Fruit fly (Drosophila melanogaster) whole organism, prepupa: ENCODE results near the gene Bx42.
A peak's percentile ranks its signal among the peaks of the same experiment; 100 is the strongest.

Experiments
- Blimp-1 ChIP-seq: fragments of 200-800 bp; sonication (Bioruptor generic); optimal IDR thresholded peaks from 3 replicates; lab custom pipeline; 2017; ENCODE audit warnings: missing biosample characterization, missing genetic modification characterization, mild to moderate bottlenecking, moderate library complexity, missing genetic modification reagents
- CG11762 ChIP-seq: fragments of 200-800 bp; sonication (Bioruptor generic); optimal IDR thresholded peaks from 3 replicates; lab custom pipeline; 2016; ENCODE audit warnings: missing biosample characterization, missing genetic modification characterization; ENCODE audit not compliant: insufficient read depth
- CG11902 ChIP-seq: fragments of 200-800 bp; sonication (Bioruptor generic); optimal IDR thresholded peaks from 3 replicates; lab custom pipeline; 2016; ENCODE audit warnings: missing biosample characterization, missing genetic modification characterization
- CG1621 ChIP-seq: fragments of 200-800 bp; sonication (Bioruptor generic); optimal IDR thresholded peaks from 3 replicates; lab custom pipeline; 2018; ENCODE audit warnings: missing biosample characterization, mild to moderate bottlenecking, missing genetic modification characterization
- CG16779 ChIP-seq: fragments of 200-800 bp; sonication (Bioruptor generic); optimal IDR thresholded peaks from 3 replicates; lab custom pipeline; 2017; ENCODE audit warnings: missing biosample characterization, mild to moderate bottlenecking, missing genetic modification characterization
- CG3032 ChIP-seq: fragments of 200-800 bp; optimal IDR thresholded peaks from 2 replicates; lab custom pipeline; 2019; ENCODE audit warnings: missing biosample characterization, mild to moderate bottlenecking, missing genetic modification characterization, moderate library complexity
- CG31627 ChIP-seq: fragments of 200-800 bp; sonication (Bioruptor generic); optimal IDR thresholded peaks from 3 replicates; lab custom pipeline; 2016; ENCODE audit warnings: missing biosample characterization, missing genetic modification characterization
- CG32006 ChIP-seq: fragments of 200-800 bp; sonication (Bioruptor generic); optimal IDR thresholded peaks from 3 replicates; lab custom pipeline; 2017; ENCODE audit warnings: missing biosample characterization, mild to moderate bottlenecking, missing genetic modification characterization
- CG34406 ChIP-seq: fragments of 200-800 bp; sonication (Bioruptor generic); optimal IDR thresholded peaks from 3 replicates; lab custom pipeline; 2016; ENCODE audit warnings: missing biosample characterization, missing genetic modification characterization
- CG3919 ChIP-seq: fragments of 200-800 bp; sonication (Bioruptor generic); optimal IDR thresholded peaks from 3 replicates; lab custom pipeline; 2016; ENCODE audit warnings: missing biosample characterization, missing genetic modification characterization
- CG4318 ChIP-seq: fragments of 200-800 bp; sonication (Bioruptor generic); optimal IDR thresholded peaks from 3 replicates; lab custom pipeline; 2017; ENCODE audit warnings: missing biosample characterization, mild to moderate bottlenecking, missing genetic modification characterization
- CG6163 ChIP-seq: fragments of 200-800 bp; sonication (Bioruptor generic); IDR thresholded peaks from 3 replicates; pipeline ENCODE4 v1.3.6; 2022; ENCODE audit warnings: missing biosample characterization, missing genetic modification characterization
- CG6276 ChIP-seq: fragments of 200-800 bp; sonication (Bioruptor generic); optimal IDR thresholded peaks from 2 replicates; lab custom pipeline; 2017; ENCODE audit warnings: missing biosample characterization, mild to moderate bottlenecking, missing genetic modification characterization
- CG6792 ChIP-seq: fragments of 200-800 bp; sonication (Bioruptor generic); optimal IDR thresholded peaks from 3 replicates; lab custom pipeline; 2016; ENCODE audit warnings: missing biosample characterization, missing genetic modification characterization
- CG6808 ChIP-seq: fragments of 200-800 bp; sonication (Bioruptor generic); optimal IDR thresholded peaks from 3 replicates; lab custom pipeline; 2017; ENCODE audit warnings: missing biosample characterization, missing genetic modification characterization, mild to moderate bottlenecking, moderate library complexity, missing genetic modification reagents
- CG6854 ChIP-seq: fragments of 200-800 bp; sonication (Bioruptor generic); optimal IDR thresholded peaks from 2 replicates; lab custom pipeline; 2017; ENCODE audit warnings: missing biosample characterization, mild to moderate bottlenecking, missing genetic modification characterization
- CG7368 ChIP-seq: fragments of 200-800 bp; sonication (Bioruptor generic); optimal IDR thresholded peaks from 3 replicates; lab custom pipeline; 2016; ENCODE audit warnings: missing biosample characterization, missing genetic modification characterization
- CG8119 ChIP-seq: fragments of 200-800 bp; sonication (Bioruptor generic); IDR thresholded peaks from 3 replicates; pipeline ENCODE4 v1.3.6; 2022; ENCODE audit warnings: missing biosample characterization, missing genetic modification characterization
- CG8632 ChIP-seq: fragments of 200-800 bp; sonication (Bioruptor generic); optimal IDR thresholded peaks from 3 replicates; lab custom pipeline; 2016; ENCODE audit warnings: missing biosample characterization, missing genetic modification characterization
- CG9139 ChIP-seq: fragments of 200-800 bp; sonication (Bioruptor generic); optimal IDR thresholded peaks from 3 replicates; lab custom pipeline; 2017; ENCODE audit warnings: missing biosample characterization, mild to moderate bottlenecking, missing genetic modification characterization
- Eip75B ChIP-seq: fragments of 200-800 bp; sonication (Bioruptor generic); optimal IDR thresholded peaks from 3 replicates; lab custom pipeline; 2016; ENCODE audit warnings: missing biosample characterization, missing genetic modification characterization
- Eip78C ChIP-seq: fragments of 200-800 bp; sonication (Bioruptor generic); peaks from one replicate; lab custom pipeline; 2016; ENCODE audit warnings: missing biosample characterization, missing genetic modification characterization
- Ets21C ChIP-seq: fragments of 200-800 bp; sonication (Bioruptor generic); optimal IDR thresholded peaks from 3 replicates; lab custom pipeline; 2016; ENCODE audit warnings: missing biosample characterization, missing genetic modification characterization
- Ets96B ChIP-seq: fragments of 200-800 bp; optimal IDR thresholded peaks from 2 replicates; lab custom pipeline; 2019; ENCODE audit warnings: missing biosample characterization, mild to moderate bottlenecking, missing genetic modification characterization, moderate library complexity
- Hr38 ChIP-seq: sonication (Bioruptor generic); optimal IDR thresholded peaks from 2 replicates; lab custom pipeline; 2016; ENCODE audit warnings: missing biosample characterization, missing genetic modification characterization
- Hr39 ChIP-seq: fragments of 200-800 bp; sonication (Bioruptor generic); optimal IDR thresholded peaks from 2 replicates; lab custom pipeline; 2016; ENCODE audit warnings: missing biosample characterization, missing genetic modification characterization
- Hr4 ChIP-seq: fragments of 200-800 bp; sonication (Bioruptor generic); optimal IDR thresholded peaks from 3 replicates; lab custom pipeline; 2016; ENCODE audit warnings: missing biosample characterization, missing genetic modification characterization
- Lpt ChIP-seq: fragments of 200-800 bp; sonication (Bioruptor generic); optimal IDR thresholded peaks from 3 replicates; lab custom pipeline; 2016; ENCODE audit warnings: missing biosample characterization, missing genetic modification characterization
- Met ChIP-seq: fragments of 200-800 bp; sonication (Bioruptor generic); optimal IDR thresholded peaks from 3 replicates; lab custom pipeline; 2016; ENCODE audit warnings: missing biosample characterization, missing genetic modification characterization
- Sox102F ChIP-seq: fragments of 200-800 bp; sonication (Bioruptor generic); optimal IDR thresholded peaks from 2 replicates; lab custom pipeline; 2016; ENCODE audit warnings: missing biosample characterization, mild to moderate bottlenecking, missing genetic modification characterization
- Sox14 ChIP-seq: fragments of 200-800 bp; sonication (Bioruptor generic); optimal IDR thresholded peaks from 3 replicates; lab custom pipeline; 2016; ENCODE audit warnings: missing biosample characterization, missing genetic modification characterization
- achi ChIP-seq: fragments of 200-800 bp; sonication (Bioruptor generic); optimal IDR thresholded peaks from 3 replicates; lab custom pipeline; 2016; ENCODE audit warnings: missing biosample characterization, missing genetic modification characterization
- acj6 ChIP-seq: fragments of 200-800 bp; sonication (Bioruptor generic); optimal IDR thresholded peaks from 3 replicates; lab custom pipeline; 2016; ENCODE audit warnings: missing biosample characterization, missing genetic modification characterization
- cyc ChIP-seq: fragments of 200-800 bp; sonication (Bioruptor generic); optimal IDR thresholded peaks from 3 replicates; lab custom pipeline; 2016; ENCODE audit warnings: missing biosample characterization, missing genetic modification characterization
- dac ChIP-seq: fragments of 200-800 bp; sonication (Bioruptor generic); optimal IDR thresholded peaks from 2 replicates; lab custom pipeline; 2017; ENCODE audit warnings: missing biosample characterization, mild to moderate bottlenecking, missing genetic modification characterization
- dsx ChIP-seq: fragments of 200-800 bp; optimal IDR thresholded peaks from 3 replicates; lab custom pipeline; 2019; ENCODE audit warnings: missing biosample characterization, mild to moderate bottlenecking, missing genetic modification characterization, moderate library complexity; ENCODE audit not compliant: poor library complexity, severe bottlenecking
- eg ChIP-seq: fragments of 200-800 bp; sonication (Bioruptor generic); IDR thresholded peaks from 3 replicates; pipeline ENCODE4 v1.3.6; 2022; ENCODE audit warnings: missing biosample characterization, missing genetic modification characterization
- fd59A ChIP-seq: fragments of 200-800 bp; sonication (Bioruptor generic); optimal IDR thresholded peaks from 2 replicates; lab custom pipeline; 2017; ENCODE audit warnings: missing biosample characterization, mild to moderate bottlenecking, missing genetic modification characterization, missing genetic modification reagents
- fd85E ChIP-seq: fragments of 200-800 bp; sonication (Bioruptor generic); optimal IDR thresholded peaks from 3 replicates; lab custom pipeline; 2016; ENCODE audit warnings: missing biosample characterization, missing genetic modification characterization
- fkh ChIP-seq: fragments of 200-800 bp; sonication (Bioruptor generic); optimal IDR thresholded peaks from 3 replicates; lab custom pipeline; 2017; ENCODE audit warnings: missing biosample characterization, mild to moderate bottlenecking, missing genetic modification characterization, moderate library complexity
- lz ChIP-seq: fragments of 200-800 bp; sonication (Bioruptor generic); optimal IDR thresholded peaks from 3 replicates; lab custom pipeline; 2016; ENCODE audit warnings: missing biosample characterization, missing genetic modification characterization
- net ChIP-seq: fragments of 200-800 bp; sonication (Bioruptor generic); optimal IDR thresholded peaks from 3 replicates; lab custom pipeline; 2016; ENCODE audit warnings: missing biosample characterization, missing genetic modification characterization
- pdm3 ChIP-seq: fragments of 200-800 bp; sonication (Bioruptor generic); optimal IDR thresholded peaks from 3 replicates; lab custom pipeline; 2016; ENCODE audit warnings: missing biosample characterization, missing genetic modification characterization
- salr ChIP-seq, 2 experiments: fragments of 200-800 bp; sonication (Bioruptor generic); optimal IDR thresholded peaks; 3 replicates each; lab custom pipeline; 2016 to 2018; ENCODE audit warnings: missing biosample characterization in 2 of 2, missing genetic modification characterization in 2 of 2, mild to moderate bottlenecking in 1 of 2
- spab ChIP-seq: fragments of 200-800 bp; sonication (Bioruptor generic); optimal IDR thresholded peaks from 2 replicates; lab custom pipeline; 2017; ENCODE audit warnings: missing biosample characterization, mild to moderate bottlenecking, missing genetic modification characterization, missing genetic modification reagents
- ss ChIP-seq, 2 experiments: fragments of 200-800 bp; sonication (Bioruptor generic); optimal IDR thresholded peaks; 2 replicates in 1 of 2; 3 replicates in 1 of 2; lab custom pipeline; 2017 to 2018; ENCODE audit warnings: mild to moderate bottlenecking in 2 of 2, missing biosample characterization in 2 of 2, missing genetic modification characterization in 2 of 2, moderate library complexity in 1 of 2
- svp ChIP-seq: fragments of 200-800 bp; sonication (Bioruptor generic); peaks from one replicate; lab custom pipeline; 2016; ENCODE audit warnings: missing biosample characterization, missing genetic modification characterization
- vri ChIP-seq: fragments of 200-800 bp; sonication (Bioruptor generic); optimal IDR thresholded peaks from 3 replicates; lab custom pipeline; 2016; ENCODE audit warnings: missing biosample characterization, mild to moderate bottlenecking, missing genetic modification characterization

Gene Bx42

dm6 chrX:9139138-9139537, 32.7 kb upstream of the Bx42 start (continued):
- TF ChIP-seq Lpt (GFP tag; lab: Kevin White, UChicago), result no peak
- TF ChIP-seq ss (GFP tag; optimal IDR thresholded peaks at IDR 0.05; lab: Kevin White, UChicago), result peak; percentile 81 to 85
- no peak for TF ChIP-seq fd59A (GFP tag; lab: Kevin White, UChicago)
- peak; percentile 52 for TF ChIP-seq CG1621 (tag; lab: Kevin White, UChicago)
- no peak for TF ChIP-seq pdm3 (GFP tag; lab: Kevin White, UChicago)
- TF ChIP-seq CG7368 (GFP tag; lab: Kevin White, UChicago), result peak; percentile 33
- TF ChIP-seq CG6854 (GFP tag; lab: Kevin White, UChicago), result no peak
- TF ChIP-seq fd85E, result no peak
- peak; percentile 33 for TF ChIP-seq spab (GFP tag; lab: Kevin White, UChicago)
- no peak for TF ChIP-seq Ets96B
- no peak for TF ChIP-seq CG34406
- no peak for TF ChIP-seq dsx
- no peak for TF ChIP-seq Hr39 (GFP tag; lab: Kevin White, UChicago)
- TF ChIP-seq CG6276, result peak; percentile 73
- TF ChIP-seq CG11762 (GFP tag; lab: Kevin White, UChicago), result no peak
- peak in 1 of 2 experiments; percentile 30 for TF ChIP-seq salr (GFP tag; optimal IDR thresholded peaks at IDR 0.05; lab: Kevin White, UChicago)
- TF ChIP-seq achi (GFP tag; lab: Kevin White, UChicago), result no peak
- no peak for TF ChIP-seq fkh (GFP tag; lab: Kevin White, UChicago)
- TF ChIP-seq Sox102F (GFP tag; lab: Kevin White, UChicago), result no peak
- TF ChIP-seq CG31627 (GFP tag; lab: Kevin White, UChicago), result no peak
- no peak for TF ChIP-seq cyc (GFP tag; lab: Kevin White, UChicago)
- TF ChIP-seq Blimp-1 (GFP tag; lab: Kevin White, UChicago), result no peak
- no peak for TF ChIP-seq Sox14 (GFP tag; lab: Kevin White, UChicago)
- no peak for TF ChIP-seq lz (GFP tag; lab: Kevin White, UChicago)
- no peak for TF ChIP-seq Met
- no peak for TF ChIP-seq CG3919
- peak; percentile 32; the same call in 1 of the 3 replicates for TF ChIP-seq eg (GFP tag; lab: Robert Waterston, UW)
- TF ChIP-seq CG32006 (GFP tag; lab: Kevin White, UChicago), result peak; percentile 0
- no peak for TF ChIP-seq dac (GFP tag; lab: Kevin White, UChicago)
- TF ChIP-seq CG8632 (GFP tag; lab: Kevin White, UChicago), result no peak
- peak; percentile 1 for TF ChIP-seq CG3032 (tag; lab: Kevin White, UChicago)
- TF ChIP-seq CG11902 (GFP tag; lab: Kevin White, UChicago), result no peak

- TF ChIP-seq Hr38 (GFP tag; lab: Kevin White, UChicago) (no peak), CG1621 (tag; lab: Kevin White, UChicago) (no peak), Blimp-1 (GFP tag; lab: Kevin White, UChicago) (no peak), Ets96B (peak; percentile 2), svp (GFP tag; lab: Kevin White, UChicago) (peak; percentile 27), CG6792 (GFP tag; lab: Kevin White, UChicago) (no peak), Ets21C (no peak), cyc (GFP tag; lab: Kevin White, UChicago) (no peak), CG8119 (GFP tag; lab: Robert Waterston, UW) (no peak; the same call in 2 of the 3 replicates), Eip78C (GFP tag; lab: Kevin White, UChicago) (peak; percentile 81), CG6854 (GFP tag; lab: Kevin White, UChicago) (no peak), Hr4 (GFP tag; lab: Kevin White, UChicago) (peak; percentile 40), acj6 (GFP tag; lab: Kevin White, UChicago) (no peak), Eip75B (GFP tag; lab: Kevin White, UChicago) (no peak), CG11762 (GFP tag; lab: Kevin White, UChicago) (no peak), Sox102F (GFP tag; lab: Kevin White, UChicago) (no peak), CG6808 (GFP tag; lab: Kevin White, UChicago) (no peak), CG11902 (GFP tag; lab: Kevin White, UChicago) (no peak), CG9139 (GFP tag; lab: Kevin White, UChicago) (no peak), vri (GFP tag; lab: Kevin White, UChicago) (no peak), fkh (GFP tag; lab: Kevin White, UChicago) (no peak), Hr39 (GFP tag; lab: Kevin White, UChicago) (peak; percentile 14), CG4318 (GFP tag; lab: Kevin White, UChicago) (no peak), dsx (no peak), net (GFP tag; lab: Kevin White, UChicago) (no peak), CG6163 (GFP tag; lab: Robert Waterston, UW) (0 out of 3 replicates have a peak, but pooled peaks have one; percentile 14), CG16779 (tag; lab: Kevin White, UChicago) (no peak)
Observed at dm6 chrX:9136776-9137550, 30.6 kb upstream of the Bx42 start.
